Fruit fly (Drosophila melanogaster) S2 (cell line): ENCODE results near the gene CG32639.

ENCODE experiments used
- CG8478 ChIP-seq: fragments of >200 bp; optimal IDR thresholded peaks from 2 replicates; lab custom pipeline; 2018
- CTCF ChIP-seq, 2 experiments: fragments of >200 bp; optimal IDR thresholded peaks; 2 replicates each; lab custom pipeline; 2018

DNA sequence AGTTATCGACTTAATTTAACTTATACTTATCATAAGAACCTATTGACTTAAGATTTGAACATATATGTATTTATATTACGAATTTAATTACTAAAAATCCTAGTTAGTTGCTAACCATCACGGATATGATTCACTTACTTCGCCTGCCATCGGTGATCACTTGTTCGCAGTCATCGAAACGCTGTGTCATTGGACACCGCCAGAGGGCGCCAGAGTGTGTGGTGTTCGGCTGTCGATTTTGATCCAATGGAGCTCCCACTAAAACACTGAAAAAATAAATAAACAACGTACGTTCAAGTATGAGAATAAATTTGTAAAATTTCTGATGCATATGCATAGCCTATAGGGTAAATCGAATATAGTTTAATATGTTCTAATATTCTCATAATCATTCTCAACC is 11.5 kb downstream of the CG32639 start:
- no peak for TF ChIP-seq CG8478 (lab: Kevin White, UChicago)
- peak; percentile 70 to 85 for TF ChIP-seq CTCF (optimal IDR thresholded peaks at IDR 0.05; lab: Kevin White, UChicago)
